Fruit fly (Drosophila melanogaster) whole organism: ENCODE data around the gene CG10749.

Experiments
- CG8478 ChIP-seq: fragments of >200 bp; optimal IDR thresholded peaks from 2 replicates; lab custom pipeline; 2018; ENCODE audit warnings: inconsistent platforms
- pan ChIP-seq: fragments of >200 bp; optimal IDR thresholded peaks from 2 replicates; lab custom pipeline; 2017
- psq ChIP-seq: fragments of >200 bp; optimal IDR thresholded peaks from 2 replicates; lab custom pipeline; 2017

dm6 chr3L:13017803-13018324 is 45.6 kb downstream of the CG10749 start, which contains the start of the genes mRpL20 and Icmt:
- TF ChIP-seq pan (lab: Kevin White, UChicago) (no peak), psq (lab: Kevin White, UChicago) (no peak), CG8478 (no peak)
